Worm (Caenorhabditis elegans) whole organism, L2 larva: ENCODE data around the gene ubq-2.

Source experiments
- dmd-4 ChIP-seq: sonication (generic microtip); optimal IDR thresholded peaks from 2 replicates; lab custom pipeline; 2017; ENCODE audit warnings: missing biosample characterization, missing genetic modification characterization
- elt-1 ChIP-seq: fragments of 150-350 bp; optimal IDR thresholded peaks from 2 replicates; lab custom pipeline; 2014; ENCODE audit warnings: missing biosample characterization, missing genetic modification characterization
- lin-13 ChIP-seq: fragments of 150-350 bp; optimal IDR thresholded peaks from 2 replicates; lab custom pipeline; 2014; ENCODE audit warnings: missing biosample characterization, missing genetic modification reagents, missing genetic modification characterization
- mdl-1 ChIP-seq, 2 experiments: fragments of 150-350 bp in 1 of 2; sonication (generic microtip) in 1 of 2; optimal IDR thresholded peaks; 2 replicates each; lab custom pipeline; 2017; ENCODE audit warnings: missing biosample characterization in 2 of 2, missing genetic modification characterization in 2 of 2
- nhr-11 ChIP-seq: fragments of 150-350 bp; optimal IDR thresholded peaks from 2 replicates; lab custom pipeline; 2014; ENCODE audit warnings: missing biosample characterization, missing genetic modification characterization
- nhr-25 ChIP-seq: fragments of 150-350 bp; sonication (generic microtip); optimal IDR thresholded peaks from 3 replicates; lab custom pipeline; 2014; ENCODE audit warnings: missing biosample characterization, missing genetic modification characterization
- unc-62 ChIP-seq: fragments of 150-350 bp; optimal IDR thresholded peaks from 2 replicates; lab custom pipeline; 2014; ENCODE audit warnings: missing biosample characterization, missing genetic modification reagents, missing genetic modification characterization
- zag-1 ChIP-seq: fragments of 150-350 bp; optimal IDR thresholded peaks from 2 replicates; lab custom pipeline; 2014; ENCODE audit warnings: missing biosample characterization, missing genetic modification characterization

DNA sequence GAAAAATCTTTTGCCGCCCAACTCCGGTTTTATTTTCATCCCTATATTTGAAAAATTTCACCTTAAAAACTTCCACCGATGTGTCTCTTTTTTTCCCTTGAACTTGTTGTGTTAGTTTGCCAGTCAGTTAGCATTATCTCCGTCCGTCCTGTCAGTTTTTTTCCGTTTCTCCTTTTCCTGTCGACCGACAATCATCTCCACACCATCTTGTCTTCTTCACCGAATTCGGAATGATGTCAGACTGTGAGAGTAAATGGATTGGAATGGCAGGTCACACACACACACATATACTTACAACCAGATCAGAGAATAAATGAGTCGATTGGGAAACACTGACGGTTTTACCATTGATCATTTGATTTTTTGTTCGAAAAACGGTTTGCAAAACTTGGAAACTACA is 33.6 kb upstream of the ubq-2 start:
- no peak for TF ChIP-seq unc-62 (GFP tag; lab: Kevin White, UChicago)
- TF ChIP-seq zag-1 (tag; lab: Kevin White, UChicago): no peak
- TF ChIP-seq dmd-4 (tag; lab: Kevin White, UChicago): no peak
- no peak for TF ChIP-seq elt-1
- TF ChIP-seq lin-13: no peak
- TF ChIP-seq nhr-25 (tag; lab: Kevin White, UChicago): peak; percentile 9
- no peak for TF ChIP-seq nhr-11 (tag; lab: Kevin White, UChicago)
- TF ChIP-seq mdl-1 (tag; optimal IDR thresholded peaks at IDR 0.05; lab: Kevin White, UChicago): no peak
